Worm (Caenorhabditis elegans): ENCODE data around the gene C30F2.4.

DNA sequence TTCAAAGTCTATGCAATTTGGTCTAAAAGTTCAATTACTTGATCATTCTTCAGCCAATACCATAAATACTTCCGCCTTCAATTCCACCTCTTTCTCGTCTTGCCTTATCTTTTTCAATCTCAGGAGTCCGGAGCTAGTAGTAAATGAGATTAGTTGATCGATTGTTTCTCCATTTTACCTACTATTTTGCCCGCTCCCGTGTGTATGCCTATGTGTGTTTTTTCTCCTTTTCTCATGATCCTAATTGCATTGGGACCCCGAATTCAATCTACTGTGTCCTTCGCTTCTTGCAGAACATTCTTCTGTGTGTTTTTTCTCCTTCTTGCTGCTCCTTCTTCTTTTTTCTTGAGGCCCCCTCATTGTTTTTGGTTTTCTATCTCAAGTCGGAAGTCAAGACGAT lies 39.9 kb upstream of the C30F2.4 start:
- TF ChIP-seq C08G9.2 (tag; optimal IDR thresholded peaks at IDR 0.05): no peak
- TF ChIP-seq ref-2 (tag; optimal IDR thresholded peaks at IDR 0.05): no peak
- no peak for TF ChIP-seq ceh-22 (tag; optimal IDR thresholded peaks at IDR 0.05)

Measured in whole organism, late embryonic.